Worm (Caenorhabditis elegans) whole organism, young adult: ENCODE results near the gene tpan-1.

Experiments used
- F10E7.11 ChIP-seq: sonication (generic microtip); optimal IDR thresholded peaks from 2 replicates; lab custom pipeline; 2017; ENCODE audit warnings: mild to moderate bottlenecking, missing genetic modification characterization, moderate library complexity, missing compliant biosample characterization
- F22D6.2 ChIP-seq: sonication (generic microtip); optimal IDR thresholded peaks from 2 replicates; lab custom pipeline; 2016; ENCODE audit warnings: mild to moderate bottlenecking, missing genetic modification characterization, missing compliant biosample characterization
- F49E8.2 ChIP-seq: sonication (generic microtip); optimal IDR thresholded peaks from 3 replicates; lab custom pipeline; 2017; ENCODE audit warnings: missing genetic modification characterization, mild to moderate bottlenecking, missing compliant biosample characterization, antibody characterized with exemption, moderate library complexity; ENCODE audit not compliant: insufficient read depth
- F52B5.7 ChIP-seq: sonication (generic microtip); optimal IDR thresholded peaks from 2 replicates; lab custom pipeline; 2016; ENCODE audit warnings: mild to moderate bottlenecking, missing genetic modification characterization, missing compliant biosample characterization
- K11D2.4 ChIP-seq: fragments of 200-800 bp; sonication (Bioruptor generic); IDR thresholded peaks from 2 replicates; pipeline ENCODE4 v1.3.6; 2022; ENCODE audit warnings: missing genetic modification reagents, missing genetic modification characterization, missing compliant biosample characterization
- K12H6.12 ChIP-seq: fragments of 200-800 bp; sonication (Bioruptor generic); optimal IDR thresholded peaks from 2 replicates; lab custom pipeline; 2018; ENCODE audit warnings: mild to moderate bottlenecking, missing genetic modification characterization, missing compliant biosample characterization
- T26A5.8 ChIP-seq: sonication (generic microtip); optimal IDR thresholded peaks from 2 replicates; lab custom pipeline; 2016; ENCODE audit warnings: missing genetic modification characterization, missing compliant biosample characterization
- Y53F4B.3 ChIP-seq: fragments of 200-800 bp; sonication (Bioruptor generic); IDR thresholded peaks from 2 replicates; pipeline ENCODE4 v1.3.6; 2022; ENCODE audit warnings: missing genetic modification reagents, missing genetic modification characterization, missing compliant biosample characterization
- Y53G8AR.9 ChIP-seq: fragments of 200-800 bp; sonication (Bioruptor generic); conservative IDR thresholded peaks from 2 replicates; pipeline ENCODE4 v1.3.6; 2022; ENCODE audit warnings: missing genetic modification reagents, missing genetic modification characterization, missing compliant biosample characterization
- Y56A3A.18 ChIP-seq: fragments of 200-800 bp; sonication (Bioruptor generic); IDR thresholded peaks from 2 replicates; pipeline ENCODE4 v1.3.6; 2022; ENCODE audit warnings: missing genetic modification reagents, missing genetic modification characterization, missing compliant biosample characterization
- Y95B8A.8 ChIP-seq: fragments of 200-800 bp; sonication (Bioruptor generic); IDR thresholded peaks from 2 replicates; pipeline ENCODE4 v1.3.6; 2022; ENCODE audit warnings: missing genetic modification reagents, missing genetic modification characterization, missing compliant biosample characterization
- atf-7 ChIP-seq: sonication (generic microtip); optimal IDR thresholded peaks from 2 replicates; lab custom pipeline; 2017; ENCODE audit warnings: mild to moderate bottlenecking, missing genetic modification characterization, missing compliant biosample characterization
- attf-5 ChIP-seq: fragments of 200-800 bp; sonication (Bioruptor generic); optimal IDR thresholded peaks from 2 replicates; lab custom pipeline; 2018; ENCODE audit warnings: mild to moderate bottlenecking, missing genetic modification characterization, missing compliant biosample characterization
- attf-6 ChIP-seq: fragments of 200-800 bp; sonication (Bioruptor generic); IDR thresholded peaks from 2 replicates; pipeline ENCODE4 v1.3.6; 2022; ENCODE audit warnings: missing genetic modification reagents, missing genetic modification characterization, missing compliant biosample characterization
- ccch-3 ChIP-seq: fragments of 200-800 bp; sonication (Bioruptor generic); optimal IDR thresholded peaks from 2 replicates; lab custom pipeline; 2018; ENCODE audit warnings: mild to moderate bottlenecking, missing genetic modification characterization, missing compliant biosample characterization
- cebp-1 ChIP-seq, 2 experiments: fragments of 200-800 bp in 1 of 2; sonication (Bioruptor generic) in 1 of 2; sonication (generic microtip) in 1 of 2; IDR thresholded peaks in 1 of 2; optimal IDR thresholded peaks in 1 of 2; 2 replicates each; pipeline versions ENCODE4 v1.3.6 to Lab custom; 2017 to 2022; ENCODE audit warnings: missing compliant biosample characterization in 2 of 2, missing genetic modification characterization in 2 of 2, mild to moderate bottlenecking in 1 of 2, missing genetic modification reagents in 1 of 2, moderate library complexity in 1 of 2
- cebp-2 ChIP-seq: fragments of 200-800 bp; sonication (Bioruptor generic); IDR thresholded peaks from 2 replicates; pipeline ENCODE4 v1.3.6; 2022; ENCODE audit warnings: missing genetic modification characterization, missing compliant biosample characterization
- ceh-40 ChIP-seq: fragments of 200-800 bp; sonication (Bioruptor generic); IDR thresholded peaks from 2 replicates; pipeline ENCODE4 v1.3.6; 2022; ENCODE audit warnings: missing genetic modification characterization, missing compliant biosample characterization
- ceh-91 ChIP-seq: fragments of 200-800 bp; sonication (Bioruptor generic); IDR thresholded peaks from 2 replicates; pipeline ENCODE4 v1.3.6; 2022; ENCODE audit warnings: missing genetic modification reagents, missing genetic modification characterization, missing compliant biosample characterization
- dpff-1 ChIP-seq: sonication (generic microtip); optimal IDR thresholded peaks from 2 replicates; lab custom pipeline; 2017; ENCODE audit warnings: mild to moderate bottlenecking, missing genetic modification characterization, missing compliant biosample characterization
- dpl-1 ChIP-seq: fragments of 150-350 bp; optimal IDR thresholded peaks from 2 replicates; lab custom pipeline; 2014; ENCODE audit warnings: missing biosample characterization, missing genetic modification reagents, missing genetic modification characterization
- egl-18 ChIP-seq: fragments of 200-800 bp; sonication (Bioruptor generic); IDR thresholded peaks from 2 replicates; pipeline ENCODE4 v1.3.6; 2022; ENCODE audit warnings: missing genetic modification reagents, missing genetic modification characterization, missing compliant biosample characterization
- egl-44 ChIP-seq: fragments of 200-800 bp; sonication (Bioruptor generic); IDR thresholded peaks from 2 replicates; pipeline ENCODE4 v1.3.6; 2022; ENCODE audit warnings: missing genetic modification reagents, missing genetic modification characterization, missing compliant biosample characterization
- ekl-4 ChIP-seq: fragments of 200-800 bp; sonication (Bioruptor generic); IDR thresholded peaks from 2 replicates; pipeline ENCODE4 v1.3.6; 2022; ENCODE audit warnings: missing genetic modification reagents, missing genetic modification characterization, missing compliant biosample characterization
- ets-4 ChIP-seq: fragments of 200-800 bp; sonication (Bioruptor generic); optimal IDR thresholded peaks from 2 replicates; lab custom pipeline; 2018; ENCODE audit warnings: mild to moderate bottlenecking, missing genetic modification characterization, missing compliant biosample characterization
- gei-17 ChIP-seq: fragments of 200-800 bp; sonication (Bioruptor generic); optimal IDR thresholded peaks from 2 replicates; lab custom pipeline; 2018; ENCODE audit warnings: mild to moderate bottlenecking, missing genetic modification characterization, missing compliant biosample characterization
- him-1 ChIP-seq: sonication (generic microtip); optimal IDR thresholded peaks from 2 replicates; lab custom pipeline; 2016; ENCODE audit warnings: missing genotype, missing genetic modification reagents, missing genetic modification characterization, missing compliant biosample characterization
- let-526 ChIP-seq: fragments of 200-800 bp; sonication (Bioruptor generic); IDR thresholded peaks from 2 replicates; pipeline ENCODE4 v1.3.6; 2022; ENCODE audit warnings: missing genetic modification reagents, missing genetic modification characterization, missing compliant biosample characterization
- lin-35 ChIP-seq, 3 experiments: fragments of 150-350 bp in 2 of 3; sonication (generic microtip) in 1 of 3; optimal IDR thresholded peaks; 2 replicates each; lab custom pipeline; 2014 to 2018; ENCODE audit warnings: missing biosample characterization in 3 of 3, missing genetic modification characterization in 3 of 3, missing genetic modification reagents in 3 of 3
- lsy-27 ChIP-seq: sonication (generic microtip); optimal IDR thresholded peaks from 2 replicates; lab custom pipeline; 2017; ENCODE audit warnings: missing genetic modification characterization, mild to moderate bottlenecking, missing compliant biosample characterization, antibody characterized with exemption, missing genotype, borderline replicate concordance; ENCODE audit not compliant: insufficient read depth
- mel-28 ChIP-seq: sonication (generic microtip); optimal IDR thresholded peaks from 2 replicates; lab custom pipeline; 2016; ENCODE audit warnings: borderline replicate concordance, mild to moderate bottlenecking, missing genetic modification characterization, missing compliant biosample characterization
- mes-4 ChIP-seq: sonication (generic microtip); optimal IDR thresholded peaks from 2 replicates; lab custom pipeline; 2016; ENCODE audit warnings: missing genotype, missing genetic modification characterization, missing compliant biosample characterization
- nfya-1 ChIP-seq: sonication (generic microtip); optimal IDR thresholded peaks from 2 replicates; lab custom pipeline; 2017; ENCODE audit warnings: antibody characterized with exemption, missing compliant biosample characterization, missing genetic modification characterization, borderline replicate concordance; ENCODE audit not compliant: insufficient read depth
- nfya-2 ChIP-seq: fragments of 200-800 bp; sonication (Bioruptor generic); IDR thresholded peaks from 2 replicates; pipeline ENCODE4 v1.3.6; 2022; ENCODE audit warnings: missing genetic modification reagents, missing genetic modification characterization, missing compliant biosample characterization
- nfyb-1 ChIP-seq: fragments of 200-800 bp; sonication (Bioruptor generic); IDR thresholded peaks from 2 replicates; pipeline ENCODE4 v1.3.6; 2022; ENCODE audit warnings: missing genetic modification reagents, missing genetic modification characterization, missing compliant biosample characterization
- nhr-120 ChIP-seq: fragments of 200-800 bp; sonication (Bioruptor generic); IDR thresholded peaks from 2 replicates; pipeline ENCODE4 v1.3.6; 2022; ENCODE audit warnings: missing genetic modification characterization, missing compliant biosample characterization
- pbrm-1 ChIP-seq: fragments of 200-800 bp; sonication (Bioruptor generic); IDR thresholded peaks from 2 replicates; pipeline ENCODE4 v1.3.6; 2022; ENCODE audit warnings: missing genetic modification reagents, missing genetic modification characterization, missing compliant biosample characterization
- pha-4 ChIP-seq: fragments of 150-350 bp; sonication (generic microtip); optimal IDR thresholded peaks from 2 replicates; lab custom pipeline; 2014; ENCODE audit warnings: missing biosample characterization, missing genetic modification reagents, missing genetic modification characterization
- rcor-1 ChIP-seq: fragments of 200-800 bp; sonication (Bioruptor generic); IDR thresholded peaks from 2 replicates; pipeline ENCODE4 v1.3.6; 2022; ENCODE audit warnings: missing genetic modification reagents, missing genetic modification characterization, missing compliant biosample characterization
- rec-8 ChIP-seq, 2 experiments: sonication (generic microtip); optimal IDR thresholded peaks; 2 replicates each; lab custom pipeline; 2016; ENCODE audit warnings: mild to moderate bottlenecking in 2 of 2, missing genetic modification characterization in 2 of 2, missing genetic modification reagents in 2 of 2, missing genotype in 2 of 2, missing biosample characterization in 1 of 2, missing compliant biosample characterization in 1 of 2, moderate library complexity in 1 of 2
- rpc-1 ChIP-seq, 2 experiments: fragments of 150-350 bp in 1 of 2; sonication (generic microtip) in 1 of 2; optimal IDR thresholded peaks; 2 replicates each; lab custom pipeline; 2014 to 2018; ENCODE audit warnings: missing biosample characterization in 1 of 2, missing genetic modification characterization in 1 of 2, missing genetic modification reagents in 1 of 2, missing genotype in 1 of 2
- sea-2 ChIP-seq: fragments of 200-800 bp; sonication (Bioruptor generic); IDR thresholded peaks from 2 replicates; pipeline ENCODE4 v1.3.6; 2022; ENCODE audit warnings: missing genetic modification characterization, missing compliant biosample characterization
- snpc-1.3 ChIP-seq: sonication (generic microtip); optimal IDR thresholded peaks from 2 replicates; lab custom pipeline; 2017; ENCODE audit warnings: missing genetic modification characterization, mild to moderate bottlenecking, missing compliant biosample characterization, antibody characterized with exemption, moderate library complexity, missing genotype, missing genetic modification reagents; ENCODE audit not compliant: insufficient read depth
- zfh-2 ChIP-seq: fragments of 200-800 bp; sonication (Bioruptor generic); conservative IDR thresholded peaks from 2 replicates; pipeline ENCODE4 v1.3.6; 2022; ENCODE audit warnings: missing genetic modification reagents, missing genetic modification characterization, missing compliant biosample characterization
- ztf-22 ChIP-seq: fragments of 200-800 bp; sonication (Bioruptor generic); optimal IDR thresholded peaks from 2 replicates; lab custom pipeline; 2018; ENCODE audit warnings: mild to moderate bottlenecking, missing genetic modification characterization, moderate library complexity, missing compliant biosample characterization
- ztf-3 ChIP-seq: fragments of 200-800 bp; sonication (Bioruptor generic); optimal IDR thresholded peaks from 2 replicates; lab custom pipeline; 2018; ENCODE audit warnings: mild to moderate bottlenecking, missing genetic modification characterization, missing compliant biosample characterization

tpan-1 gene

DNA sequence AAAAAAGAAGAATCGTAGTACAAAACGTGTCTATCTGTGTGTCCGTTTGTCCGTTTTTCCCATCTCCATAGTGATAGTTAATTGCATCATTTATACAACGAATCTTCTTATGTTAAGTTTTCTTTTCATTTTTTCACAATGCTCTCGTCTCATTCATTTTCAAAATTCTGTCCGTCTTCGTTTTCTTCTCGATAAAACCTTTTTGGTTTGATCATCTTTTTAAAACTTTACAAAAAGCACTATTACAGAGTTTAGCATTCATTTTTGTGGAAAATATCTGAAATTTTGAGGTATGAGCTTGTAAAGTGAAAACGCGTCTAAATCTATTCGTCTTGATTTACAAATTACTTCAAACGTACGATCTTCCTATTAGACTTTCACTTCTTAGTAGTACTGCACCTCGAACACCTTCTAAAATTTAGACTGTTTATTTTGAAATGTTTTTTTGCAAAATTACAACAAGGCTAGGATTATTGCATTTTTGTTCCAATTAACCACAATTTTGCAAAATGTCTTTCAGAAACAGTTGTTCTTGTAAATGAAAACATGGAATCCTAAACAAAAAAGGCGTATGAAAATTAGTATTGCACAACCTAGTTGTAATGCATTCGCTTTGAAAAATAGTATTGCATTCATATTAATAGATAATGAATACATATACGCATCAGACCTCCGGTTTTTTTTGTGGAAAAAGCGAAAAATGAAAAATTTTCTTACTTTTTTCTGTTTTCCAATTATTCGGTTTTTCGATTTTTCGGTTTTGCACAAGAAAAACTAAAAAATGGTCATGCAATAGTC lies 4.1 kb upstream of the tpan-1 start (continued):
- no peak for TF ChIP-seq snpc-1.3
- TF ChIP-seq F22D6.2 (tag; lab: Kevin White, UChicago), result no peak
- TF ChIP-seq ccch-3 (GFP tag; lab: Kevin White, UChicago), result no peak
- no peak for TF ChIP-seq F52B5.7 (tag; lab: Kevin White, UChicago)
- TF ChIP-seq rcor-1 (GFP tag; lab: Robert Waterston, UW), result no peak
- no peak for TF ChIP-seq attf-6 (GFP tag; lab: Robert Waterston, UW)
- no peak for TF ChIP-seq K12H6.12 (tag; lab: Kevin White, UChicago)
- no peak for TF ChIP-seq mes-4
- TF ChIP-seq Y53G8AR.9 (GFP tag; lab: Robert Waterston, UW), result no peak; the same call in 1 of the 2 replicates
- no peak for TF ChIP-seq zfh-2 (GFP tag; lab: Robert Waterston, UW)
- no peak for TF ChIP-seq cebp-1 (GFP tag; IDR thresholded peaks at IDR 0.05; lab: Robert Waterston, UW)
- no peak for TF ChIP-seq cebp-1 (tag; optimal IDR thresholded peaks at IDR 0.05; lab: Kevin White, UChicago)
- TF ChIP-seq ekl-4 (GFP tag; lab: Robert Waterston, UW), result no peak
- no peak for TF ChIP-seq egl-44
- TF ChIP-seq sea-2, result no peak
- no peak for TF ChIP-seq Y53F4B.3 (GFP tag; lab: Robert Waterston, UW)
- TF ChIP-seq lsy-27 (tag; lab: Kevin White, UChicago), result no peak
- TF ChIP-seq ztf-22, result no peak
- no peak for TF ChIP-seq attf-5
- TF ChIP-seq rpc-1 (optimal IDR thresholded peaks at IDR 0.05; lab: Kevin White, UChicago), result no peak
- no peak for TF ChIP-seq rpc-1 (tag; optimal IDR thresholded peaks at IDR 0.05; lab: Kevin White, UChicago)
- no peak for TF ChIP-seq pha-4 (tag; lab: Kevin White, UChicago)
- TF ChIP-seq gei-17 (GFP tag; lab: Kevin White, UChicago), result no peak
- TF ChIP-seq ceh-91 (GFP tag; lab: Robert Waterston, UW), result no peak
- TF ChIP-seq nfya-1 (tag; lab: Kevin White, UChicago), result no peak
- TF ChIP-seq nfya-2 (GFP tag; lab: Robert Waterston, UW), result no peak
- TF ChIP-seq ets-4, result no peak
- TF ChIP-seq T26A5.8 (tag; lab: Kevin White, UChicago), result no peak
- no peak for TF ChIP-seq ztf-3
- no peak for TF ChIP-seq him-1 (tag; lab: Kevin White, UChicago)
- no peak for TF ChIP-seq nhr-120 (GFP tag; lab: Robert Waterston, UW)
- TF ChIP-seq cebp-2 (GFP tag; lab: Robert Waterston, UW), result no peak
- peak; percentile 62 for TF ChIP-seq nfyb-1 (GFP tag; lab: Robert Waterston, UW)
- no peak for TF ChIP-seq dpl-1
- peak; percentile 42 for TF ChIP-seq pbrm-1 (GFP tag; lab: Robert Waterston, UW)
- no peak for TF ChIP-seq Y95B8A.8
- no peak for TF ChIP-seq ceh-40 (GFP tag; lab: Robert Waterston, UW)
- peak; percentile 15 for TF ChIP-seq dpff-1 (tag; lab: Kevin White, UChicago)
- TF ChIP-seq F49E8.2, result no peak
- TF ChIP-seq rec-8 (tag; optimal IDR thresholded peaks at IDR 0.05; lab: Kevin White, UChicago), result no peak
- peak; percentile 29 for TF ChIP-seq atf-7 (tag; lab: Kevin White, UChicago)
- no peak for TF ChIP-seq F10E7.11 (tag; lab: Kevin White, UChicago)
- TF ChIP-seq Y56A3A.18 (GFP tag; lab: Robert Waterston, UW), result no peak
- no peak for TF ChIP-seq let-526 (GFP tag; lab: Robert Waterston, UW)
- TF ChIP-seq K11D2.4 (GFP tag; lab: Robert Waterston, UW), result no peak
- TF ChIP-seq mel-28 (tag; lab: Kevin White, UChicago), result no peak
- TF ChIP-seq lin-35 (GFP tag; optimal IDR thresholded peaks at IDR 0.05; lab: Kevin White, UChicago), result no peak
- no peak for TF ChIP-seq egl-18 (GFP tag; lab: Robert Waterston, UW)
